Worm (Caenorhabditis elegans) whole organism, young adult: ENCODE data around the gene Y51A2D.18.

Experiments used
- B0019.2 ChIP-seq: fragments of 200-800 bp; sonication (Bioruptor generic); conservative IDR thresholded peaks from 2 replicates; pipeline ENCODE4 v1.3.6; 2022; ENCODE audit warnings: missing genetic modification reagents, missing genetic modification characterization, missing compliant biosample characterization
- B0336.3 ChIP-seq: fragments of 200-800 bp; sonication (Bioruptor generic); IDR thresholded peaks from 2 replicates; pipeline ENCODE4 v1.3.6; 2022; ENCODE audit warnings: missing genetic modification characterization, missing compliant biosample characterization
- C06A6.2 ChIP-seq: fragments of 200-800 bp; sonication (Bioruptor generic); conservative IDR thresholded peaks from 2 replicates; pipeline ENCODE4 v1.3.6; 2022; ENCODE audit warnings: missing genetic modification characterization, missing compliant biosample characterization
- D2030.7 ChIP-seq: fragments of 200-800 bp; sonication (Bioruptor generic); IDR thresholded peaks from 2 replicates; pipeline ENCODE4 v1.3.6; 2022; ENCODE audit warnings: missing genetic modification reagents, missing genetic modification characterization, missing compliant biosample characterization
- F23B12.7 ChIP-seq: sonication (generic microtip); optimal IDR thresholded peaks from 2 replicates; lab custom pipeline; 2017; ENCODE audit warnings: missing genetic modification characterization, mild to moderate bottlenecking, missing compliant biosample characterization, antibody characterized with exemption, moderate library complexity; ENCODE audit not compliant: insufficient read depth
- F33H1.4 ChIP-seq: fragments of 200-800 bp; sonication (Bioruptor generic); IDR thresholded peaks from 2 replicates; pipeline ENCODE4 v1.3.6; 2022; ENCODE audit warnings: missing genetic modification reagents, missing genetic modification characterization, missing compliant biosample characterization
- F37B4.10 ChIP-seq: fragments of 200-800 bp; sonication (Bioruptor generic); IDR thresholded peaks from 2 replicates; pipeline ENCODE4 v1.3.6; 2022; ENCODE audit warnings: missing genetic modification characterization, missing compliant biosample characterization
- F49E8.2 ChIP-seq: sonication (generic microtip); optimal IDR thresholded peaks from 3 replicates; lab custom pipeline; 2017; ENCODE audit warnings: missing genetic modification characterization, mild to moderate bottlenecking, missing compliant biosample characterization, antibody characterized with exemption, moderate library complexity; ENCODE audit not compliant: insufficient read depth
- F52B5.7 ChIP-seq: sonication (generic microtip); optimal IDR thresholded peaks from 2 replicates; lab custom pipeline; 2016; ENCODE audit warnings: mild to moderate bottlenecking, missing genetic modification characterization, missing compliant biosample characterization
- F55B11.4 ChIP-seq: sonication (generic microtip); optimal IDR thresholded peaks from 2 replicates; lab custom pipeline; 2016; ENCODE audit warnings: missing compliant biosample characterization, missing genetic modification characterization, borderline replicate concordance; ENCODE audit not compliant: insufficient read depth
- Y56A3A.18 ChIP-seq: fragments of 200-800 bp; sonication (Bioruptor generic); IDR thresholded peaks from 2 replicates; pipeline ENCODE4 v1.3.6; 2022; ENCODE audit warnings: missing genetic modification reagents, missing genetic modification characterization, missing compliant biosample characterization
- Y79H2A.3 ChIP-seq: fragments of 200-800 bp; sonication (Bioruptor generic); conservative IDR thresholded peaks from 2 replicates; pipeline ENCODE4 v1.3.6; 2022; ENCODE audit warnings: missing genetic modification reagents, missing genetic modification characterization, missing compliant biosample characterization
- atf-7 ChIP-seq: sonication (generic microtip); optimal IDR thresholded peaks from 2 replicates; lab custom pipeline; 2017; ENCODE audit warnings: mild to moderate bottlenecking, missing genetic modification characterization, missing compliant biosample characterization
- attf-3 ChIP-seq: fragments of 200-800 bp; sonication (Bioruptor generic); conservative IDR thresholded peaks from 2 replicates; pipeline ENCODE4 v1.3.6; 2022; ENCODE audit warnings: missing genetic modification reagents, missing genetic modification characterization, missing compliant biosample characterization
- cebp-1 ChIP-seq, 2 experiments: fragments of 200-800 bp in 1 of 2; sonication (Bioruptor generic) in 1 of 2; sonication (generic microtip) in 1 of 2; IDR thresholded peaks in 1 of 2; optimal IDR thresholded peaks in 1 of 2; 2 replicates each; pipeline versions ENCODE4 v1.3.6 to Lab custom; 2017 to 2022; ENCODE audit warnings: missing compliant biosample characterization in 2 of 2, missing genetic modification characterization in 2 of 2, mild to moderate bottlenecking in 1 of 2, missing genetic modification reagents in 1 of 2, moderate library complexity in 1 of 2
- ceh-27 ChIP-seq: fragments of 200-800 bp; sonication (Bioruptor generic); optimal IDR thresholded peaks from 2 replicates; lab custom pipeline; 2018; ENCODE audit warnings: mild to moderate bottlenecking, missing genetic modification characterization, moderate library complexity, missing compliant biosample characterization
- ceh-79 ChIP-seq: sonication (generic microtip); optimal IDR thresholded peaks from 2 replicates; lab custom pipeline; 2017; ENCODE audit warnings: mild to moderate bottlenecking, missing genetic modification characterization, missing compliant biosample characterization
- die-1 ChIP-seq: sonication (generic microtip); optimal IDR thresholded peaks from 2 replicates; lab custom pipeline; 2016; ENCODE audit warnings: missing genotype, mild to moderate bottlenecking, missing genetic modification characterization, missing compliant biosample characterization
- dpff-1 ChIP-seq: sonication (generic microtip); optimal IDR thresholded peaks from 2 replicates; lab custom pipeline; 2017; ENCODE audit warnings: mild to moderate bottlenecking, missing genetic modification characterization, missing compliant biosample characterization
- efl-1 ChIP-seq: fragments of 150-350 bp; optimal IDR thresholded peaks from 2 replicates; lab custom pipeline; 2014; ENCODE audit warnings: missing biosample characterization, missing genetic modification reagents, missing genetic modification characterization
- him-1 ChIP-seq: sonication (generic microtip); optimal IDR thresholded peaks from 2 replicates; lab custom pipeline; 2016; ENCODE audit warnings: missing genotype, missing genetic modification reagents, missing genetic modification characterization, missing compliant biosample characterization
- hmg-1.2 ChIP-seq: fragments of 200-800 bp; sonication (Bioruptor generic); IDR thresholded peaks from 2 replicates; pipeline ENCODE4 v1.3.6; 2022; ENCODE audit warnings: missing genetic modification reagents, missing genetic modification characterization, missing compliant biosample characterization
- hrde-1 ChIP-seq: sonication (generic microtip); optimal IDR thresholded peaks from 2 replicates; lab custom pipeline; 2016; ENCODE audit warnings: missing genetic modification characterization, mild to moderate bottlenecking, missing compliant biosample characterization, moderate library complexity, missing genotype, missing genetic modification reagents, borderline replicate concordance
- let-607 ChIP-seq, 2 experiments: fragments of 200-800 bp in 1 of 2; sonication (Bioruptor generic) in 1 of 2; sonication (generic microtip) in 1 of 2; optimal IDR thresholded peaks; 2 replicates each; lab custom pipeline; 2016 to 2018; ENCODE audit warnings: mild to moderate bottlenecking in 2 of 2, missing compliant biosample characterization in 2 of 2, missing genetic modification characterization in 2 of 2, moderate library complexity in 2 of 2, missing genotype in 1 of 2
- lin-35 ChIP-seq, 3 experiments: fragments of 150-350 bp in 2 of 3; sonication (generic microtip) in 1 of 3; optimal IDR thresholded peaks; 2 replicates each; lab custom pipeline; 2014 to 2018; ENCODE audit warnings: missing biosample characterization in 3 of 3, missing genetic modification characterization in 3 of 3, missing genetic modification reagents in 3 of 3
- lin-40 ChIP-seq: sonication (generic microtip); optimal IDR thresholded peaks from 2 replicates; lab custom pipeline; 2016; ENCODE audit warnings: missing genetic modification characterization, mild to moderate bottlenecking, missing compliant biosample characterization, missing genotype, missing genetic modification reagents
- lin-54 ChIP-seq: fragments of 200-800 bp; sonication (Bioruptor generic); optimal IDR thresholded peaks from 2 replicates; lab custom pipeline; 2018; ENCODE audit warnings: mild to moderate bottlenecking, missing genetic modification characterization, missing compliant biosample characterization
- lsl-1 ChIP-seq: fragments of 200-800 bp; sonication (Bioruptor generic); optimal IDR thresholded peaks from 2 replicates; lab custom pipeline; 2018; ENCODE audit warnings: mild to moderate bottlenecking, missing genetic modification characterization, moderate library complexity, missing compliant biosample characterization
- lsy-27 ChIP-seq: sonication (generic microtip); optimal IDR thresholded peaks from 2 replicates; lab custom pipeline; 2017; ENCODE audit warnings: missing genetic modification characterization, mild to moderate bottlenecking, missing compliant biosample characterization, antibody characterized with exemption, missing genotype, borderline replicate concordance; ENCODE audit not compliant: insufficient read depth
- madf-3 ChIP-seq: fragments of 200-800 bp; sonication (Bioruptor generic); IDR thresholded peaks from 2 replicates; pipeline ENCODE4 v1.3.6; 2022; ENCODE audit warnings: missing genetic modification reagents, missing genetic modification characterization, missing compliant biosample characterization
- madf-6 ChIP-seq: fragments of 200-800 bp; sonication (Bioruptor generic); IDR thresholded peaks from 2 replicates; pipeline ENCODE4 v1.3.6; 2022; ENCODE audit warnings: missing genetic modification reagents, missing genetic modification characterization, missing compliant biosample characterization
- madf-8 ChIP-seq: fragments of 200-800 bp; sonication (Bioruptor generic); conservative IDR thresholded peaks from 2 replicates; pipeline ENCODE4 v1.3.6; 2022; ENCODE audit warnings: missing genetic modification reagents, missing genetic modification characterization, missing compliant biosample characterization
- mcd-1 ChIP-seq: fragments of 200-800 bp; sonication (Bioruptor generic); IDR thresholded peaks from 2 replicates; pipeline ENCODE4 v1.3.6; 2022; ENCODE audit warnings: missing genetic modification reagents, missing genetic modification characterization, missing compliant biosample characterization
- mes-4 ChIP-seq: sonication (generic microtip); optimal IDR thresholded peaks from 2 replicates; lab custom pipeline; 2016; ENCODE audit warnings: missing genotype, missing genetic modification characterization, missing compliant biosample characterization
- rec-8 ChIP-seq, 2 experiments: sonication (generic microtip); optimal IDR thresholded peaks; 2 replicates each; lab custom pipeline; 2016; ENCODE audit warnings: mild to moderate bottlenecking in 2 of 2, missing genetic modification characterization in 2 of 2, missing genetic modification reagents in 2 of 2, missing genotype in 2 of 2, missing biosample characterization in 1 of 2, missing compliant biosample characterization in 1 of 2, moderate library complexity in 1 of 2
- snpc-1.1 ChIP-seq: sonication (generic microtip); optimal IDR thresholded peaks from 2 replicates; lab custom pipeline; 2017; ENCODE audit warnings: missing genetic modification characterization, mild to moderate bottlenecking, missing compliant biosample characterization, antibody characterized with exemption, moderate library complexity, missing genotype, missing genetic modification reagents; ENCODE audit not compliant: insufficient read depth
- snpc-3.4 ChIP-seq: sonication (generic microtip); optimal IDR thresholded peaks from 2 replicates; lab custom pipeline; 2017; ENCODE audit warnings: missing genetic modification characterization, mild to moderate bottlenecking, missing compliant biosample characterization, antibody characterized with exemption, moderate library complexity, missing genotype, missing genetic modification reagents
- tbp1 ChIP-seq: fragments of 200-800 bp; sonication (Bioruptor generic); optimal IDR thresholded peaks from 2 replicates; lab custom pipeline; 2018; ENCODE audit warnings: mild to moderate bottlenecking, missing genetic modification characterization, missing compliant biosample characterization
- unc-62 ChIP-seq: fragments of 150-350 bp; optimal IDR thresholded peaks from 2 replicates; lab custom pipeline; 2014; ENCODE audit warnings: missing biosample characterization, missing genetic modification reagents, missing genetic modification characterization
- xnd-1 ChIP-seq: sonication (generic microtip); optimal IDR thresholded peaks from 2 replicates; lab custom pipeline; 2016; ENCODE audit warnings: missing genotype, missing genetic modification reagents, missing genetic modification characterization, missing compliant biosample characterization
- zim-3 ChIP-seq: sonication (generic microtip); optimal IDR thresholded peaks from 2 replicates; lab custom pipeline; 2017; ENCODE audit warnings: mild to moderate bottlenecking, missing genetic modification characterization, moderate library complexity, missing compliant biosample characterization
- ztf-18 ChIP-seq: sonication (generic microtip); optimal IDR thresholded peaks from 2 replicates; lab custom pipeline; 2016; ENCODE audit warnings: missing genotype, mild to moderate bottlenecking, missing genetic modification characterization, missing compliant biosample characterization

Y51A2D.18 gene

DNA sequence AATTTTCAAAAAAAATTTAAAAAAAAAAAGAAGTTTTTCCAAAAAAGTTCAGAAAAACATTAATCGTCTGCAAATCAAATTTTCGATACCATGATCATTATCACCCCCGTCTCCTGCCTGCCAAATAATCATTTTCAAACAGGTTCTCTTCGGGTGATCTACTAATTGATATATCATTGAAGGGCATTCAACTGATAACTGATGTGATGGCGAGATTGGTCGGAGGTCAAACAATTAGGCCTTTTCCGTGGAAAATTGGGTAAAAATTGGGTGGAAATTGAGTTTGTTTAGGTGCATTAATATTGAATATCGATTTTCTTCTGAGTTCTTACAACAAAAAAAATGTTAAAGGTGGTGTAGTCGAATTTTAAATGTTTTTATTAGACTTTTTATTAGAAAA lies at the start of gene Y51A2D.18:
Gene Y51A2D.18, minus strand, starts transcription at position 101 of the 400 bp plus-strand sequence.
- TF ChIP-seq ceh-27 (GFP tag; lab: Kevin White, UChicago) (no peak), B0019.2 (GFP tag; lab: Robert Waterston, UW) (no peak), F55B11.4 (tag; lab: Kevin White, UChicago) (no peak), rec-8 (tag; optimal IDR thresholded peaks at IDR 0.05; lab: Kevin White, UChicago) (no peak), efl-1 (GFP tag; lab: Kevin White, UChicago) (no peak), dpff-1 (tag; lab: Kevin White, UChicago) (no peak), hrde-1 (tag; lab: Kevin White, UChicago) (no peak), lsy-27 (tag; lab: Kevin White, UChicago) (no peak), F49E8.2 (tag; lab: Kevin White, UChicago) (no peak)
- TF ChIP-seq, all 124 proteins: peak for 0

DNA sequence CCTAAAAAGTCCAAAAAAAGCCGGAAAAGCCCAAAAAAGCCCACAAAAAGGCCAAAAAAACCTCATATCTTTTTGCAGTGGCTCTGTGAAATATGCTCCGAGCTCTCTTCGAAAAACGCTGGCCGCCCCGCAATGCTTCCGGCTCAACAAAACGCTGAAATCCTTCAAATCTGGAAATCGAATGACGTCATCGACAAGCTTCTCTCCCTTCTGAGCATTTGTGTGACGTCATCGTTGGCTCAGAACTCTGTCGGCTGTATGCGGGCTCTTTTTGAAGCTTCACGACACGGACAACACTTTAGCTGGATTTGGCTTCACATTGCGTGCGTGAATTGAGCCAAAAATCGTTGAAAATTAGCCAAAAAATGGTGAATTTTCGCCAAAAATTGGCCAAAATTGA lies 49.0 kb upstream of the Y51A2D.18 start:
- TF ChIP-seq lin-35 (GFP tag; optimal IDR thresholded peaks at IDR 0.05; lab: Kevin White, UChicago) (no peak), F33H1.4 (no peak), atf-7 (tag; lab: Kevin White, UChicago) (no peak), F52B5.7 (no peak), die-1 (tag; lab: Kevin White, UChicago) (no peak), madf-8 (GFP tag; lab: Robert Waterston, UW) (no peak), B0336.3 (GFP tag; lab: Robert Waterston, UW) (no peak), C06A6.2 (no peak), zim-3 (no peak), F23B12.7 (no peak)

DNA sequence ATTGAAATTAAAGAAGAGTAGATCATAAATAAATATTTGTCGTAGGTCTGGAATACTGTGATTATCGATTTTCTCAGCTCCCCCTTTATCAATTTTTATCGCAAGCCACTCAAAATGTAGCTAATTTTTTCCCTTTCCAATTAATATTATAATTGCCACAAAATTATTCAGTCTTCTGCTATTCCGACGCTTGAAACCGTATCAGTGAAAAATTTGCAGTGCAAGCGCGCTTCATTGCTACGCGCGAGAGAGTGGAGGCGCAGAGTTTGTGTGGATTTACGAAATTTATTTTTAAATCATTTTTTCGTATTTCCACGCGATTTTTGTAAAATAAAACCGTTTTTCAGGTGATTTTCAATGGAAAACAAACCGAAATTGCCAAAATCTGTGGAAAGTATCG lies 46.5 kb upstream of the Y51A2D.18 start, which contains the start of gene ints-5:
Gene ints-5, plus strand, starts transcription at position 348 of the 400 bp plus-strand sequence.
- TF ChIP-seq mes-4 (tag; lab: Kevin White, UChicago): no peak
- TF ChIP-seq ztf-18 (tag; lab: Kevin White, UChicago): peak; percentile 8
- TF ChIP-seq xnd-1: peak; percentile 46
- TF ChIP-seq C06A6.2: no peak
- TF ChIP-seq madf-3 (GFP tag; lab: Robert Waterston, UW): no peak
- peak; percentile 5 for TF ChIP-seq tbp1 (GFP tag; lab: Kevin White, UChicago)
- TF ChIP-seq snpc-3.4: peak; percentile 36
- peak; percentile 50 for TF ChIP-seq madf-8 (GFP tag; lab: Robert Waterston, UW)
- TF ChIP-seq madf-6 (GFP tag; lab: Robert Waterston, UW): peak; percentile 76
- no peak for TF ChIP-seq ceh-79 (tag; lab: Kevin White, UChicago)
- no peak for TF ChIP-seq lin-35 (GFP tag; optimal IDR thresholded peaks at IDR 0.05; lab: Kevin White, UChicago)
- no peak for TF ChIP-seq unc-62 (GFP tag; lab: Kevin White, UChicago)
- TF ChIP-seq cebp-1 (GFP tag; IDR thresholded peaks at IDR 0.05; lab: Robert Waterston, UW): no peak
- TF ChIP-seq cebp-1 (tag; optimal IDR thresholded peaks at IDR 0.05; lab: Kevin White, UChicago): peak; percentile 73
- TF ChIP-seq lin-54: peak; percentile 24
- TF ChIP-seq attf-3: no peak
- TF ChIP-seq efl-1 (GFP tag; lab: Kevin White, UChicago): peak; percentile 49
- TF ChIP-seq mcd-1 (GFP tag; lab: Robert Waterston, UW): peak; percentile 94
- no peak for TF ChIP-seq Y79H2A.3
- TF ChIP-seq D2030.7 (GFP tag; lab: Robert Waterston, UW): peak; percentile 66
- peak; percentile 31 for TF ChIP-seq him-1 (tag; lab: Kevin White, UChicago)
- TF ChIP-seq snpc-1.1 (tag; lab: Kevin White, UChicago): peak; percentile 28
- TF ChIP-seq lin-40 (tag; lab: Kevin White, UChicago): no peak
- TF ChIP-seq F49E8.2 (tag; lab: Kevin White, UChicago): no peak
- TF ChIP-seq hmg-1.2 (GFP tag; lab: Robert Waterston, UW): peak; percentile 99
- no peak for TF ChIP-seq Y56A3A.18 (GFP tag; lab: Robert Waterston, UW)
- no peak for TF ChIP-seq F37B4.10 (GFP tag; lab: Robert Waterston, UW)
- peak; percentile 56 for TF ChIP-seq lsl-1 (GFP tag; lab: Kevin White, UChicago)
- no peak for TF ChIP-seq let-607 (tag; optimal IDR thresholded peaks at IDR 0.05; lab: Kevin White, UChicago)
- TF ChIP-seq F33H1.4: 0 out of 2 replicates have a peak, but pooled peaks have one; percentile 8
